Fruit fly (Drosophila melanogaster) whole organism, pupa: ENCODE results near the gene mRpL30.

Experiments used
- CG10348 ChIP-seq: fragments of 200-800 bp; sonication (Bioruptor generic); IDR thresholded peaks from 2 replicates; pipeline ENCODE4 v1.3.6; 2022; ENCODE audit warnings: missing biosample characterization, missing genetic modification characterization
- CG12605 ChIP-seq: fragments of 200-800 bp; sonication (Bioruptor generic); IDR thresholded peaks from 2 replicates; pipeline ENCODE4 v1.3.6; 2022; ENCODE audit warnings: missing biosample characterization, missing genetic modification characterization
- CG13204 ChIP-seq: fragments of 200-800 bp; sonication (Bioruptor generic); optimal IDR thresholded peaks from 2 replicates; lab custom pipeline; 2018; ENCODE audit warnings: missing biosample characterization, mild to moderate bottlenecking, missing genetic modification characterization, moderate library complexity
- CG14655 ChIP-seq: fragments of 200-800 bp; sonication (Bioruptor generic); optimal IDR thresholded peaks from 3 replicates; lab custom pipeline; 2017; ENCODE audit warnings: mild to moderate bottlenecking, missing biosample characterization, missing genetic modification reagents, missing genetic modification characterization
- CG15710 ChIP-seq: fragments of 200-800 bp; sonication (Bioruptor generic); optimal IDR thresholded peaks from 2 replicates; lab custom pipeline; 2018; ENCODE audit warnings: missing biosample characterization, mild to moderate bottlenecking, missing genetic modification characterization, moderate library complexity
- CG17806 ChIP-seq: fragments of 200-800 bp; sonication (Bioruptor generic); optimal IDR thresholded peaks from 2 replicates; lab custom pipeline; 2018; ENCODE audit warnings: missing biosample characterization, mild to moderate bottlenecking, missing genetic modification characterization, moderate library complexity
- CG32121 ChIP-seq: fragments of 200-800 bp; sonication (Bioruptor generic); IDR thresholded peaks from 2 replicates; pipeline ENCODE4 v1.3.6; 2022; ENCODE audit warnings: missing biosample characterization, missing genetic modification characterization
- CG34367 ChIP-seq: fragments of 200-800 bp; sonication (Bioruptor generic); optimal IDR thresholded peaks from 2 replicates; lab custom pipeline; 2018; ENCODE audit warnings: missing biosample characterization, mild to moderate bottlenecking, missing genetic modification characterization
- CG4496 ChIP-seq: fragments of 200-800 bp; sonication (Bioruptor generic); IDR thresholded peaks from 3 replicates; pipeline ENCODE4 v1.3.6; 2022; ENCODE audit warnings: missing biosample characterization, missing genetic modification characterization
- CG8159 ChIP-seq: fragments of 200-800 bp; sonication (Bioruptor generic); optimal IDR thresholded peaks from 3 replicates; lab custom pipeline; 2018; ENCODE audit warnings: missing biosample characterization, mild to moderate bottlenecking, missing genetic modification characterization, moderate library complexity
- CG8301 ChIP-seq: fragments of 200-800 bp; sonication (Bioruptor generic); optimal IDR thresholded peaks from 2 replicates; lab custom pipeline; 2018; ENCODE audit warnings: missing biosample characterization, mild to moderate bottlenecking, missing genetic modification characterization
- CG9948 ChIP-seq: fragments of 200-800 bp; sonication (Bioruptor generic); optimal IDR thresholded peaks from 2 replicates; lab custom pipeline; 2018; ENCODE audit warnings: missing biosample characterization, mild to moderate bottlenecking, missing genetic modification characterization, moderate library complexity
- D1 ChIP-seq: fragments of 200-800 bp; sonication (Bioruptor generic); optimal IDR thresholded peaks from 2 replicates; lab custom pipeline; 2018; ENCODE audit warnings: missing biosample characterization, mild to moderate bottlenecking, missing genetic modification characterization, moderate library complexity
- EcR ChIP-seq: fragments of 200-800 bp; sonication (Bioruptor generic); optimal IDR thresholded peaks from 3 replicates; lab custom pipeline; 2019; ENCODE audit warnings: missing biosample characterization, missing genetic modification characterization, mild to moderate bottlenecking, moderate library complexity, missing genetic modification reagents
- Ets98B ChIP-seq: fragments of 200-800 bp; sonication (Bioruptor generic); IDR thresholded peaks from 2 replicates; pipeline ENCODE4 v1.3.6; 2022; ENCODE audit warnings: missing biosample characterization, missing genetic modification characterization
- Pif1A ChIP-seq: fragments of 200-800 bp; sonication (Bioruptor generic); optimal IDR thresholded peaks from 3 replicates; lab custom pipeline; 2016; ENCODE audit warnings: missing biosample characterization, missing genetic modification characterization
- Pif1B ChIP-seq: fragments of 200-800 bp; sonication (Bioruptor generic); optimal IDR thresholded peaks from 3 replicates; lab custom pipeline; 2016; ENCODE audit warnings: missing biosample characterization, missing genetic modification characterization
- Snoo ChIP-seq: fragments of 200-800 bp; sonication (Bioruptor generic); optimal IDR thresholded peaks from 3 replicates; lab custom pipeline; 2017; ENCODE audit warnings: missing biosample characterization, mild to moderate bottlenecking, missing genetic modification characterization, inconsistent platforms
- fd96Ca ChIP-seq: fragments of 200-800 bp; sonication (Bioruptor generic); IDR thresholded peaks from 3 replicates; pipeline ENCODE4 v1.3.6; 2022; ENCODE audit warnings: missing biosample characterization, missing genetic modification characterization
- gl ChIP-seq: fragments of 200-800 bp; sonication (Bioruptor generic); optimal IDR thresholded peaks from 2 replicates; lab custom pipeline; 2018; ENCODE audit warnings: missing biosample characterization, mild to moderate bottlenecking, missing genetic modification characterization
- rn ChIP-seq: fragments of 200-800 bp; sonication (Bioruptor generic); IDR thresholded peaks from 2 replicates; pipeline ENCODE4 v1.3.6; 2022; ENCODE audit warnings: missing biosample characterization, missing genetic modification characterization

mRpL30 gene

DNA sequence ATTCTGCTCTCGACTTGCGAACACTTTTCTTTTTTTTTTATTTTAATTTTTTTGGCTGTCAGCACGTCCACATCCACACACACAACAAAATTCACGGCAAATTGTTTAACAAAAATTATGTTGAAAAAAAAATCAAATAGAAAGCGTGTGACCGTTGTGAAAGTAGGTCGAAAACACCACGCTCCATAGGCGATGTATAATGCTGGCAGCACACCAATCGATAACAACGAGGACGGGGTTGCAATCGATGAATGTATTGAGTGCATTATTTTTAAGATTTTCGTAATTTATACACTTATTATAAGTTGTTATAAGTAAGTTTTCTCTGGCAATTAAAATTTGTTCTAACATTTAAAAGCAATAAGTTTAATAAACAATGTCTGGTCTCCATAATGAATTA, 39.1 kb downstream of the mRpL30 start, which contains the start of gene Pp2C1:
Gene Pp2C1, minus strand, starts transcription at position 181 of the 400 bp plus-strand sequence.
- TF ChIP-seq CG17806 (tag; lab: Kevin White, UChicago) (no peak), gl (tag; lab: Kevin White, UChicago) (no peak), CG14655 (no peak)

dm6 chrX:4687778-4688399, 40.2 kb downstream of the mRpL30 start, which contains the start of gene ctp:
Gene ctp, plus strand, starts transcription at chrX:4687800.
- peak; percentile 31 for TF ChIP-seq CG13204 (GFP tag; lab: Kevin White, UChicago)
- no peak for TF ChIP-seq CG34367 (tag; lab: Kevin White, UChicago)
- no peak for TF ChIP-seq CG10348 (GFP tag; lab: Robert Waterston, UW)
- TF ChIP-seq CG9948 = no peak
- TF ChIP-seq Ets98B (GFP tag; lab: Robert Waterston, UW) = peak; percentile 53; the same call in 1 of the 2 replicates
- TF ChIP-seq fd96Ca (GFP tag; lab: Robert Waterston, UW) = peak; percentile 40; the same call in 1 of the 3 replicates
- peak; percentile 64; the same call in 1 of the 2 replicates for TF ChIP-seq CG12605
- peak; percentile 1 for TF ChIP-seq CG8159 (tag; lab: Kevin White, UChicago)
- TF ChIP-seq Snoo (tag; lab: Kevin White, UChicago) = peak; percentile 10
- TF ChIP-seq CG4496 = peak; percentile 40; the same call in 1 of the 3 replicates
- TF ChIP-seq CG15710 (tag; lab: Kevin White, UChicago) = peak; percentile 24
- TF ChIP-seq Pif1A (GFP tag; lab: Kevin White, UChicago) = peak; percentile 51
- peak; percentile 5 for TF ChIP-seq CG17806 (tag; lab: Kevin White, UChicago)
- no peak for TF ChIP-seq CG8301 (tag; lab: Kevin White, UChicago)
- no peak for TF ChIP-seq rn
- peak; percentile 39 for TF ChIP-seq Pif1B (GFP tag; lab: Kevin White, UChicago)
- peak; percentile 44; the same call in 1 of the 2 replicates for TF ChIP-seq CG32121 (GFP tag; lab: Robert Waterston, UW)
- peak; percentile 12 for TF ChIP-seq EcR (GFP tag; lab: Kevin White, UChicago)
- no peak for TF ChIP-seq gl (tag; lab: Kevin White, UChicago)
- TF ChIP-seq CG14655 = peak; percentile 25

- TF ChIP-seq D1 (tag; lab: Kevin White, UChicago) (no peak), CG12605 (no peak), CG8301 (tag; lab: Kevin White, UChicago) (no peak), CG9948 (no peak), EcR (GFP tag; lab: Kevin White, UChicago) (no peak), CG4496 (no peak), CG34367 (tag; lab: Kevin White, UChicago) (no peak), CG8159 (tag; lab: Kevin White, UChicago) (no peak), rn (no peak), CG14655 (no peak), Pif1B (GFP tag; lab: Kevin White, UChicago) (no peak), Pif1A (GFP tag; lab: Kevin White, UChicago) (no peak), gl (tag; lab: Kevin White, UChicago) (no peak), fd96Ca (GFP tag; lab: Robert Waterston, UW) (no peak), CG13204 (GFP tag; lab: Kevin White, UChicago) (no peak), CG32121 (GFP tag; lab: Robert Waterston, UW) (no peak), Ets98B (GFP tag; lab: Robert Waterston, UW) (no peak), CG15710 (tag; lab: Kevin White, UChicago) (no peak), CG10348 (GFP tag; lab: Robert Waterston, UW) (no peak)
Observed at dm6 chrX:4690767-4691166, 43.1 kb downstream of the mRpL30 start.

- TF ChIP-seq CG17806 (tag; lab: Kevin White, UChicago) (peak; percentile 44), CG14655 (peak; percentile 53), CG34367 (tag; lab: Kevin White, UChicago) (peak; percentile 32), CG4496 (peak; percentile 46; the same call in 2 of the 3 replicates), CG13204 (GFP tag; lab: Kevin White, UChicago) (no peak), Ets98B (GFP tag; lab: Robert Waterston, UW) (0 out of 2 replicates have a peak, but pooled peaks have one; percentile 13), CG15710 (tag; lab: Kevin White, UChicago) (peak; percentile 48), CG9948 (peak; percentile 45), CG8159 (tag; lab: Kevin White, UChicago) (peak; percentile 56), CG8301 (tag; lab: Kevin White, UChicago) (peak; percentile 37), D1 (tag; lab: Kevin White, UChicago) (no peak), EcR (GFP tag; lab: Kevin White, UChicago) (no peak), rn (no peak), CG12605 (peak; percentile 46; the same call in 1 of the 2 replicates), CG10348 (GFP tag; lab: Robert Waterston, UW) (no peak), Pif1B (GFP tag; lab: Kevin White, UChicago) (no peak), CG32121 (GFP tag; lab: Robert Waterston, UW) (no peak), gl (tag; lab: Kevin White, UChicago) (no peak)
Observed at dm6 chrX:4691226-4691625, 43.6 kb downstream of the mRpL30 start.

DNA sequence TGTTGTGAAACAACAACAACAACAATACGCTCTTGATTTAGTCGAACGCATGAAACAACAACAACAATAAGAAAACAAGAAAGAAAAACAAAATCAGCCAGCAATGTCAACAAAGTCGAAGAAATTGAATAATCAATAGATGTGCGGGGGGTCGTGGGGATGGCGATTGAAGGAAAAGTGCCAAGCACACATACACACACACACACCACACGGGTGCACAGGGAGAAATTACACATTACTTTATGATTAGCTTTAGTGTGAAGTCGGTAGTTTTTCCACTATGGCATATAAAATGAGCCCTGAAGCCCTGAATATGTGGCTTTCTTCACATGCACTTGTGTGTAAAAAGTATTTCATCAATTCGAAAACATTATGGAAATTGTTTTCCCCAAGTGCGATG, 45.3 kb downstream of the mRpL30 start:
- no peak for TF ChIP-seq CG9948
- TF ChIP-seq CG4496 = no peak
- no peak for TF ChIP-seq Pif1B (GFP tag; lab: Kevin White, UChicago)
- TF ChIP-seq, all 21 proteins: peak for 0

DNA sequence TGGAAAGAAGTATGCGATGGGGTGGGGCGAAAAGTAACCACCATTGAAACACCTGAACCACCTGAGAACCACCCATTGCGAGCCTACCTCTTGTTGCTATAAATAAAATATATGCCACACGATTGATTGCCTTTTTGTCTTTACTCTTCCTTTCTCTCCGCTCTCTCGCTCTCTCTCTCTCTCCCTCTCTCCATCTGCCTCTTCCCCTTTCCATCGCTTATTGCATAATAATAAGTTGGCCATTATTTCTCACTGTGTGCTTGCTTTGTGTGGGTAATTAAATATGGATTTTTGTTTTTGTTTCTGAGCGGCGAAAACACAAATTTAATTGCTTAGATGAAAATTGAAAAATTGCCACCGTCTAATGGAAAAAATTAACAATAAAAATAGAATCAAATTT, 46.4 kb downstream of the mRpL30 start:
- TF ChIP-seq CG9948 (no peak), CG32121 (GFP tag; lab: Robert Waterston, UW) (no peak), Pif1A (GFP tag; lab: Kevin White, UChicago) (no peak), CG17806 (tag; lab: Kevin White, UChicago) (no peak), rn (no peak), gl (tag; lab: Kevin White, UChicago) (no peak), Snoo (tag; lab: Kevin White, UChicago) (no peak), CG10348 (GFP tag; lab: Robert Waterston, UW) (no peak), CG8159 (tag; lab: Kevin White, UChicago) (no peak), CG4496 (no peak), CG34367 (tag; lab: Kevin White, UChicago) (no peak), EcR (GFP tag; lab: Kevin White, UChicago) (no peak), CG8301 (tag; lab: Kevin White, UChicago) (no peak), Pif1B (GFP tag; lab: Kevin White, UChicago) (no peak), CG13204 (GFP tag; lab: Kevin White, UChicago) (no peak), Ets98B (GFP tag; lab: Robert Waterston, UW) (no peak)
